Worm (Caenorhabditis elegans): ENCODE measurements around the gene ZK632.10.
A peak's percentile ranks its signal among the peaks of the same experiment; 100 is the strongest.

The ZK632.10 gene

DNA sequence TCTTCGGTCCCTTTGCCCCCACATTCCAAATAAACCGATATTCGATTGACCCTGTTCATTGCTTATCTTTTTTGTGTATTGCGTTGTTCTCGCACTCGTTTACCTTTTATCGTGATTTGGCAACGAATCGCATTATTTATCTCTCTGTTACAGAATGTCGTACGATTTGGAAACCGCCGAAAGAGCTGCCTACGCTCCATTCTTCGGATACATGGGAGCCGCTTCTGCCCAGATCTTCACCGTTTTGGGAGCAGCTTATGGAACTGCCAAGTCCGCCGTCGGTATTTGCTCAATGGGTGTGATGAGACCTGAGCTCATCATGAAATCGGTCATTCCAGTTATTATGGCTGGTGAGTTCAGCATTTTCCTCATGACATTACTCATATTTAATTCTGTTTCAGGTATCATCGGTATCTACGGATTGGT, 45.5 kb downstream of the ZK632.10 start, which contains the start of gene vha-2 (continued):
- TF ChIP-seq Y53G8AR.9 (GFP tag; conservative IDR thresholded peaks at IDR 0.05) (peak; percentile 80), unc-130 (GFP tag; optimal IDR thresholded peaks at IDR 0.05) (no peak), dox-1 (GFP tag; IDR thresholded peaks at IDR 0.05) (peak; percentile 31), zim-3 (tag; optimal IDR thresholded peaks at IDR 0.05) (no peak), pbrm-1 (GFP tag; IDR thresholded peaks at IDR 0.05) (peak; percentile 75), C06A6.2 (GFP tag; conservative IDR thresholded peaks at IDR 0.05) (no peak), lag-1 (GFP tag; IDR thresholded peaks at IDR 0.05) (no peak), aptf-2 (GFP tag; conservative IDR thresholded peaks at IDR 0.05) (no peak), cebp-1 (GFP tag; IDR thresholded peaks at IDR 0.05) (no peak), cebp-1 (tag; optimal IDR thresholded peaks at IDR 0.05) (peak; percentile 42), C17E4.6 (GFP tag; IDR thresholded peaks at IDR 0.05) (peak; percentile 22; the same call in 1 of the 2 replicates), efl-1 (GFP tag; optimal IDR thresholded peaks at IDR 0.05) (no peak), let-526 (GFP tag; IDR thresholded peaks at IDR 0.05) (no peak), hlh-12 (tag; optimal IDR thresholded peaks at IDR 0.05) (no peak), lin-54 (GFP tag; optimal IDR thresholded peaks at IDR 0.05) (peak; percentile 3), lin-35 (GFP tag; optimal IDR thresholded peaks at IDR 0.05) (no peak), nfya-1 (tag; optimal IDR thresholded peaks at IDR 0.05; ENCODE audit: borderline replicate concordance, insufficient read depth) (no peak), Y67H2A.10 (GFP tag; conservative IDR thresholded peaks at IDR 0.05) (no peak), gei-17 (GFP tag; optimal IDR thresholded peaks at IDR 0.05) (no peak), madf-8 (GFP tag; conservative IDR thresholded peaks at IDR 0.05) (no peak), attf-5 (GFP tag; optimal IDR thresholded peaks at IDR 0.05) (no peak), let-607 (tag; optimal IDR thresholded peaks at IDR 0.05) (peak in 1 of 2 experiments; percentile 30), mcd-1 (GFP tag; IDR thresholded peaks at IDR 0.05) (peak; percentile 62), T07F8.4 (tag; optimal IDR thresholded peaks at IDR 0.05) (no peak), ceh-79 (tag; optimal IDR thresholded peaks at IDR 0.05) (peak; percentile 53), sdz-38 (tag; optimal IDR thresholded peaks at IDR 0.05) (no peak), hrde-1 (tag; optimal IDR thresholded peaks at IDR 0.05; ENCODE audit: borderline replicate concordance) (peak; percentile 79), mes-4 (tag; optimal IDR thresholded peaks at IDR 0.05) (no peak), hmg-20 (GFP tag; IDR thresholded peaks at IDR 0.05) (no peak), lin-40 (tag; optimal IDR thresholded peaks at IDR 0.05) (no peak), Y79H2A.3 (GFP tag; conservative IDR thresholded peaks at IDR 0.05) (no peak), hsf-1 (GFP tag; IDR thresholded peaks at IDR 0.05) (peak; percentile 76), rcor-1 (GFP tag; IDR thresholded peaks at IDR 0.05) (no peak), F55B11.4 (tag; optimal IDR thresholded peaks at IDR 0.05; ENCODE audit: borderline replicate concordance, insufficient read depth) (no peak), die-1 (tag; optimal IDR thresholded peaks at IDR 0.05) (peak; percentile 62), B0035.1 (tag; optimal IDR thresholded peaks at IDR 0.05) (peak; percentile 55), F22D6.2 (tag; optimal IDR thresholded peaks at IDR 0.05) (no peak), ceh-58 (GFP tag; IDR thresholded peaks at IDR 0.05) (no peak), bed-1 (GFP tag; IDR thresholded peaks at IDR 0.05) (no peak), ztf-6 (GFP tag; IDR thresholded peaks at IDR 0.05) (no peak), egl-44 (GFP tag; IDR thresholded peaks at IDR 0.05) (peak; percentile 53; the same call in 1 of the 2 replicates), attf-3 (GFP tag; conservative IDR thresholded peaks at IDR 0.05) (no peak), egrh-3 (GFP tag; IDR thresholded peaks at IDR 0.05) (no peak), F23B12.7 (tag; optimal IDR thresholded peaks at IDR 0.05; ENCODE audit: insufficient read depth) (no peak), nfyb-1 (GFP tag; IDR thresholded peaks at IDR 0.05) (peak; percentile 77), zfh-2 (GFP tag; conservative IDR thresholded peaks at IDR 0.05) (peak; percentile 30; the same call in 1 of the 2 replicates), somi-1 (GFP tag; optimal IDR thresholded peaks at IDR 0.05) (no peak), nhr-120 (GFP tag; IDR thresholded peaks at IDR 0.05) (no peak)

Measured in whole organism, young adult.